Worm (Caenorhabditis elegans) whole organism, L4 larva: ENCODE results near the gene C03G5.14.

Experiments used
- F26F4.8 ChIP-seq: fragments of 200-800 bp; sonication (Bioruptor generic); conservative IDR thresholded peaks from 2 replicates; pipeline ENCODE4 v1.3.6; 2022; ENCODE audit warnings: missing genetic modification characterization, missing compliant biosample characterization
- F37D6.2 ChIP-seq: sonication (generic microtip); optimal IDR thresholded peaks from 2 replicates; lab custom pipeline; 2016; ENCODE audit warnings: mild to moderate bottlenecking, missing genetic modification characterization, missing compliant biosample characterization
- F44E2.7 ChIP-seq: fragments of 200-800 bp; sonication (Bioruptor generic); IDR thresholded peaks from 2 replicates; pipeline ENCODE4 v2.1.2; 2022; ENCODE audit warnings: missing genetic modification characterization, missing compliant biosample characterization
- T20F7.1 ChIP-seq: fragments of 200-800 bp; sonication (Bioruptor generic); optimal IDR thresholded peaks from 2 replicates; lab custom pipeline; 2018; ENCODE audit warnings: mild to moderate bottlenecking, missing genetic modification characterization, missing compliant biosample characterization
- aha-1 ChIP-seq: fragments of 150-350 bp; peaks from one replicate; lab custom pipeline; 2014; ENCODE audit warnings: missing biosample characterization, missing genetic modification characterization
- ama-1 ChIP-seq: fragments of 150-350 bp; optimal IDR thresholded peaks from 2 replicates; lab custom pipeline; 2014; ENCODE audit warnings: inconsistent platforms, mixed read lengths
- attf-4 ChIP-seq: sonication (generic microtip); optimal IDR thresholded peaks from 3 replicates; lab custom pipeline; 2017; ENCODE audit warnings: missing biosample characterization, missing genetic modification characterization
- ceh-20 ChIP-seq: fragments of 200-800 bp; sonication (Bioruptor generic); IDR thresholded peaks from 2 replicates; pipeline ENCODE4 v1.3.6; 2022; ENCODE audit warnings: missing genetic modification reagents, missing genetic modification characterization, missing compliant biosample characterization
- daf-16 ChIP-seq, 3 experiments: sonication (generic microtip); optimal IDR thresholded peaks; 2 replicates each; lab custom pipeline; 2016 to 2017; ENCODE audit warnings: missing genetic modification characterization in 3 of 3, missing genetic modification reagents in 3 of 3, mild to moderate bottlenecking in 2 of 3, missing compliant biosample characterization in 2 of 3, missing biosample characterization in 1 of 3, moderate library complexity in 1 of 3
- daf-19 ChIP-seq: fragments of 200-800 bp; sonication (Bioruptor generic); conservative IDR thresholded peaks from 2 replicates; pipeline ENCODE4 v1.3.6; 2022; ENCODE audit warnings: missing genetic modification characterization, missing compliant biosample characterization
- dve-1 ChIP-seq: sonication (generic microtip); optimal IDR thresholded peaks from 2 replicates; lab custom pipeline; 2017; ENCODE audit warnings: antibody characterized with exemption, mild to moderate bottlenecking, missing genetic modification characterization, missing compliant biosample characterization; ENCODE audit not compliant: insufficient read depth
- egl-43 ChIP-seq: fragments of 200-800 bp; sonication (Bioruptor generic); IDR thresholded peaks from 2 replicates; pipeline ENCODE4 v1.3.6; 2022; ENCODE audit warnings: missing genetic modification reagents, missing genetic modification characterization, missing compliant biosample characterization
- fos-1 ChIP-seq: fragments of 150-350 bp; optimal IDR thresholded peaks from 2 replicates; lab custom pipeline; 2014; ENCODE audit warnings: missing biosample characterization, missing genetic modification characterization
- gei-8 ChIP-seq: fragments of 200-800 bp; sonication (Bioruptor generic); optimal IDR thresholded peaks from 2 replicates; lab custom pipeline; 2018; ENCODE audit warnings: mild to moderate bottlenecking, missing genetic modification characterization, missing compliant biosample characterization
- hif-1 ChIP-seq, 2 experiments: sonication (generic microtip); optimal IDR thresholded peaks; 2 replicates each; lab custom pipeline; 2016 to 2017; ENCODE audit warnings: missing compliant biosample characterization in 2 of 2, missing genetic modification characterization in 2 of 2, missing genetic modification reagents in 2 of 2, missing genotype in 2 of 2, mild to moderate bottlenecking in 1 of 2
- hlh-11 ChIP-seq: fragments of 200-800 bp; sonication (Bioruptor generic); optimal IDR thresholded peaks from 2 replicates; lab custom pipeline; 2018; ENCODE audit warnings: mild to moderate bottlenecking, missing genetic modification characterization, missing compliant biosample characterization
- hlh-30 ChIP-seq: sonication (generic microtip); optimal IDR thresholded peaks from 2 replicates; lab custom pipeline; 2017; ENCODE audit warnings: antibody characterized with exemption, mild to moderate bottlenecking, missing genetic modification characterization, missing compliant biosample characterization; ENCODE audit not compliant: insufficient read depth
- hmg-1.1 ChIP-seq: fragments of 200-800 bp; sonication (Bioruptor generic); IDR thresholded peaks from 2 replicates; pipeline ENCODE4 v1.3.6; 2022; ENCODE audit warnings: missing genetic modification reagents, missing genetic modification characterization, missing compliant biosample characterization
- lin-29 ChIP-seq: fragments of 200-800 bp; sonication (Bioruptor generic); IDR thresholded peaks from 2 replicates; pipeline ENCODE4 v1.3.6; 2022; ENCODE audit warnings: missing genetic modification reagents, missing genetic modification characterization, missing compliant biosample characterization
- lsy-2 ChIP-seq, 2 experiments: fragments of 150-350 bp in 1 of 2; sonication (generic microtip) in 1 of 2; optimal IDR thresholded peaks; 2 replicates each; lab custom pipeline; 2014 to 2017; ENCODE audit warnings: missing biosample characterization in 2 of 2, missing genetic modification characterization in 2 of 2
- madf-5 ChIP-seq, 2 experiments: fragments of 200-800 bp; sonication (Bioruptor generic); IDR thresholded peaks; 2 replicates each; pipeline ENCODE4 v1.3.6; 2022; ENCODE audit warnings: missing compliant biosample characterization in 2 of 2, missing genetic modification characterization in 2 of 2
- madf-9 ChIP-seq: fragments of 200-800 bp; sonication (Bioruptor generic); conservative IDR thresholded peaks from 2 replicates; pipeline ENCODE4 v1.3.6; 2022; ENCODE audit warnings: missing genetic modification reagents, missing genetic modification characterization, missing compliant biosample characterization
- mdl-1 ChIP-seq, 2 experiments: fragments of 150-350 bp in 1 of 2; sonication (generic microtip) in 1 of 2; optimal IDR thresholded peaks; 2 replicates each; lab custom pipeline; 2014 to 2017; ENCODE audit warnings: missing biosample characterization in 2 of 2, missing genetic modification characterization in 2 of 2
- mep-1 ChIP-seq: fragments of 150-350 bp; sonication (generic microtip); optimal IDR thresholded peaks from 3 replicates; lab custom pipeline; 2014; ENCODE audit warnings: missing biosample characterization, missing genetic modification characterization
- mes-2 ChIP-seq: sonication (generic microtip); optimal IDR thresholded peaks from 2 replicates; lab custom pipeline; 2016; ENCODE audit warnings: missing genotype, mild to moderate bottlenecking, missing genetic modification characterization, missing compliant biosample characterization; ENCODE audit not compliant: poor library complexity, severe bottlenecking
- mxl-3 ChIP-seq: fragments of 200-800 bp; sonication (Bioruptor generic); optimal IDR thresholded peaks from 2 replicates; lab custom pipeline; 2018; ENCODE audit warnings: mild to moderate bottlenecking, missing genetic modification characterization, missing compliant biosample characterization
- nhr-102 ChIP-seq: sonication (generic microtip); optimal IDR thresholded peaks from 2 replicates; lab custom pipeline; 2016; ENCODE audit warnings: mild to moderate bottlenecking, missing genetic modification characterization, moderate library complexity, missing compliant biosample characterization
- nhr-111 ChIP-seq: fragments of 200-800 bp; sonication (Bioruptor generic); optimal IDR thresholded peaks from 2 replicates; lab custom pipeline; 2018; ENCODE audit warnings: mild to moderate bottlenecking, missing genetic modification characterization, missing compliant biosample characterization
- nhr-25 ChIP-seq: sonication (generic microtip); optimal IDR thresholded peaks from 2 replicates; lab custom pipeline; 2017; ENCODE audit warnings: missing genetic modification characterization, mild to moderate bottlenecking, missing compliant biosample characterization, antibody characterized with exemption, moderate library complexity, borderline replicate concordance; ENCODE audit not compliant: insufficient read depth
- nhr-28 ChIP-seq: fragments of 150-350 bp; optimal IDR thresholded peaks from 2 replicates; lab custom pipeline; 2014; ENCODE audit warnings: missing biosample characterization, missing genetic modification characterization
- nhr-6 ChIP-seq: fragments of 150-350 bp; optimal IDR thresholded peaks from 2 replicates; lab custom pipeline; 2014; ENCODE audit warnings: missing biosample characterization, missing genetic modification characterization
- rbr-2 ChIP-seq: sonication (generic microtip); optimal IDR thresholded peaks from 2 replicates; lab custom pipeline; 2016; ENCODE audit warnings: missing genotype, missing genetic modification characterization, missing compliant biosample characterization
- sdz-12 ChIP-seq: fragments of 200-800 bp; sonication (Bioruptor generic); optimal IDR thresholded peaks from 2 replicates; lab custom pipeline; 2018; ENCODE audit warnings: mild to moderate bottlenecking, missing genetic modification characterization, missing compliant biosample characterization
- set-16 ChIP-seq: fragments of 200-800 bp; sonication (Bioruptor generic); IDR thresholded peaks from 2 replicates; pipeline ENCODE4 v1.3.6; 2022; ENCODE audit warnings: missing genetic modification reagents, missing genetic modification characterization, missing compliant biosample characterization
- spr-3 ChIP-seq: fragments of 200-800 bp; sonication (Bioruptor generic); optimal IDR thresholded peaks from 2 replicates; lab custom pipeline; 2018; ENCODE audit warnings: mild to moderate bottlenecking, missing genetic modification characterization, missing compliant biosample characterization
- unc-62 ChIP-seq, 3 experiments: fragments of 150-350 bp in 1 of 3; sonication (generic microtip); optimal IDR thresholded peaks in 2 of 3; peaks in 1 of 3; 1 replicate in 1 of 3; 2 replicates in 2 of 3; lab custom pipeline; 2014 to 2017; ENCODE audit warnings: missing biosample characterization in 3 of 3, missing genetic modification characterization in 3 of 3, missing genetic modification reagents in 3 of 3, missing genotype in 1 of 3

C03G5.14 gene

DNA sequence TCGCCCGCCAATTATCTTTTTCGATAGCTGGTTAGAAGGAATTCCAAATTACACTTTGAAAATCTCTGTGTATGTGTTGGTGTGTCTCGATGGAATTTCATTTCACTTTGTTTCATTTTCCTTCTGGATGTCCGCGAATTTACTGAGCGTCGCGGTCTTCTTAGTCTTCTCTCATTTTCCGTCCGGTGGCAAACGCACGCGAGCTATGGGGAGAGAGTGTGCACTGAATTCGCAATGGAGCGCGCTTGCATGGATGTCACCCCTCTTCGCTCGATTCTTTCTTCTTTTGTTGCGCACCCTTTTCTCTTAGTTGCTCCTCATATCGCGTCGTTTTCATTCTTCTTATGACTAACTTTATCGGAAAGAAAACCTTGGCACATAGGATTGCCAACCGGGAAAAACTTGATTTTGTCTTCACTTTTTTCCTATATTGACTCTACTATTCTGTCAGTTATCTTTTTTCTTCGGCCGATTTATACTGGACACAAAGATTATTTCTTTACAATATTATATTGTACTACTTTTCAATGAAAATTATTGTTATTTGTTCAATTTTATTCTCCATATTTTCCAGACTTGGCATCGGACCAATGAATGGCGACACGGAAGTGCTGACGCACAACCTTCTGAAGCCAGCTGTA is 30.1 kb downstream of the C03G5.14 start, which contains the start of gene dhhc-14 (continued):
- peak; percentile 46; the same call in 1 of the 2 replicates for TF ChIP-seq madf-9 (GFP tag; lab: Robert Waterston, UW)
- TF ChIP-seq ama-1 (lab: Kevin White, UChicago): no peak
- no peak for TF ChIP-seq daf-16 (GFP tag; optimal IDR thresholded peaks at IDR 0.05; lab: Kevin White, UChicago)
- TF ChIP-seq daf-16 (tag; optimal IDR thresholded peaks at IDR 0.05; lab: Kevin White, UChicago): no peak
- no peak for TF ChIP-seq daf-19 (GFP tag; lab: Robert Waterston, UW)
- no peak for TF ChIP-seq fos-1 (tag; lab: Kevin White, UChicago)
- TF ChIP-seq F44E2.7 (GFP tag; lab: Robert Waterston, UW): no peak
- peak in 1 of 2 experiments; percentile 24 for TF ChIP-seq unc-62 (GFP tag; optimal IDR thresholded peaks at IDR 0.05 in 1 of 2; lab: Kevin White, UChicago)
- no peak for TF ChIP-seq unc-62 (tag; optimal IDR thresholded peaks at IDR 0.05; lab: Kevin White, UChicago)
- TF ChIP-seq nhr-6 (tag; lab: Kevin White, UChicago): peak; percentile 53
- 0 out of 2 replicates have a peak, but pooled peaks have one; percentile 28 for TF ChIP-seq ceh-20 (GFP tag; lab: Robert Waterston, UW)
- TF ChIP-seq set-16 (GFP tag; lab: Robert Waterston, UW): peak; percentile 22; the same call in 1 of the 2 replicates
- TF ChIP-seq nhr-28 (tag; lab: Kevin White, UChicago): peak; percentile 18
- TF ChIP-seq mdl-1 (tag; optimal IDR thresholded peaks at IDR 0.05; lab: Kevin White, UChicago): peak; percentile 35 to 80
- TF ChIP-seq hlh-30 (tag; lab: Kevin White, UChicago): peak; percentile 58

DNA sequence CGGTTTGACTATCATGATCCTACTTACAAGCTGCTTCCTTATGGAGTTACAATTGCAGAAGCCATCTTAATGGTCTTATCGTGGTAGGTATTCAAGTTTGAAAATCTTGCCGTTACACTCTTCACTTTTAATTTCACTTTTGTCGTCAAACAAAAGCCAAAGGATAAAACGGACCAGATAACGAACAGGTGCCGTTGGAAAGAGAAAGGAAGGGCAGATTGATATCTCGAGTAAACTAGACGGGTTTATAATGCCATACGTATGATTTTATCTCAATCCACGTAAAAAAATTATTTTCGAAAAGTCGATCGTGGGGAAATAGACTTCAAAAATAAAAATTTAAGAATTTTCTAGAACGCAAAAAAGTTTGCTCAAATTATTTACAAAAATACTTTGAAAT is 32.3 kb downstream of the C03G5.14 start:
- TF ChIP-seq unc-62 (GFP tag; optimal IDR thresholded peaks at IDR 0.05 in 1 of 2; lab: Kevin White, UChicago): peak in 1 of 2 experiments; percentile 87
- TF ChIP-seq unc-62 (tag; optimal IDR thresholded peaks at IDR 0.05; lab: Kevin White, UChicago): no peak
- TF ChIP-seq F26F4.8 (GFP tag; lab: Robert Waterston, UW): no peak
- TF ChIP-seq, all 104 proteins: peak for 1

ce11 chrX:8556614-8557196 is 35.0 kb downstream of the C03G5.14 start, which contains the start of gene utx-1:
utx-1 (plus strand) TSS chrX:8557146.
- TF ChIP-seq nhr-6 (tag; lab: Kevin White, UChicago) (peak; percentile 18), T20F7.1 (GFP tag; lab: Kevin White, UChicago) (peak; percentile 72), mxl-3 (peak; percentile 2), spr-3 (GFP tag; lab: Kevin White, UChicago) (no peak), rbr-2 (tag; lab: Kevin White, UChicago) (peak; percentile 55), aha-1 (tag; lab: Kevin White, UChicago) (peak; percentile 77), egl-43 (GFP tag; lab: Robert Waterston, UW) (0 out of 2 replicates have a peak, but pooled peaks have one; percentile 8), nhr-111 (GFP tag; lab: Kevin White, UChicago) (no peak), hlh-30 (tag; lab: Kevin White, UChicago) (peak; percentile 30), mep-1 (tag; lab: Kevin White, UChicago) (peak; percentile 31), dve-1 (tag; lab: Kevin White, UChicago) (peak; percentile 10), mes-2 (tag; lab: Kevin White, UChicago) (peak; percentile 69), nhr-25 (tag; lab: Kevin White, UChicago) (no peak), gei-8 (GFP tag; lab: Kevin White, UChicago) (no peak), attf-4 (tag; lab: Kevin White, UChicago) (no peak), mdl-1 (tag; optimal IDR thresholded peaks at IDR 0.05; lab: Kevin White, UChicago) (peak in 1 of 2 experiments; percentile 31), madf-5 (GFP tag; IDR thresholded peaks at IDR 0.05; lab: Robert Waterston, UW) (no peak), daf-16 (GFP tag; optimal IDR thresholded peaks at IDR 0.05; lab: Kevin White, UChicago) (no peak), daf-16 (tag; optimal IDR thresholded peaks at IDR 0.05; lab: Kevin White, UChicago) (peak; percentile 18), lsy-2 (tag; optimal IDR thresholded peaks at IDR 0.05; lab: Kevin White, UChicago) (peak in 1 of 2 experiments; percentile 10), lin-29 (GFP tag; lab: Robert Waterston, UW) (peak; percentile 17; the same call in 1 of the 2 replicates), F37D6.2 (tag; lab: Kevin White, UChicago) (peak; percentile 27), sdz-12 (GFP tag; lab: Kevin White, UChicago) (no peak), hmg-1.1 (GFP tag; lab: Robert Waterston, UW) (0 out of 2 replicates have a peak, but pooled peaks have one; percentile 42), hlh-11 (tag; lab: Kevin White, UChicago) (peak; percentile 7), nhr-102 (tag; lab: Kevin White, UChicago) (peak; percentile 31), hif-1 (tag; optimal IDR thresholded peaks at IDR 0.05; lab: Kevin White, UChicago) (peak in 1 of 2 experiments; percentile 21)
